Fruit fly (Drosophila melanogaster): ENCODE measurements around the gene CG17490.

DNA sequence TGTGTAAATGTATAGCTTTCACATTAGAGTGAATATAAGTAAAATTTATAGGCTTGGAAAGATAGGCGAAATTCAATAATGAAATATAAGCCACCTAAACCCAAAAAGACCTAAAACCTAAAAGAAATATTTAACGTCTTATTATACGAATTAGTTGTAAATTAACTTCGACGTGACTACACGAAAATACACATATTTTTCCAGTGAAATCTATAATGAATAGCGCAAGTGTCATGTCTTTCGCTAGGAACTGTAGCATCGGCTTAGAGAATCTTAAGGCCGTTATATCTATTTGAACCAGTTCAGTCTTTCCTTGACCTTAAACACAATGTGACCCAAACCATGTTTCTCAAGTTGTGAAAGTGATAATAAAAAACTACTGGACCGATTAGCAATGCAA, at the start of gene CG17490:
- TF ChIP-seq Pif1A (GFP tag; optimal IDR thresholded peaks at IDR 0.05) (no peak), CG8301 (tag; optimal IDR thresholded peaks at IDR 0.05) (no peak), Pif1B (GFP tag; optimal IDR thresholded peaks at IDR 0.05) (no peak), EcR (GFP tag; optimal IDR thresholded peaks at IDR 0.05) (no peak), Ets98B (GFP tag; IDR thresholded peaks at IDR 0.05) (no peak)
